Worm (Caenorhabditis elegans) whole organism, midembryonic: ENCODE results near the gene F26F2.4.

Experiments
- T22C8.4 ChIP-seq: fragments of 200-800 bp; sonication (Bioruptor generic); IDR thresholded peaks from 2 replicates; pipeline ENCODE4 v1.3.6; 2022; ENCODE audit warnings: missing genetic modification characterization, missing compliant biosample characterization
- cog-1 ChIP-seq: sonication (generic microtip); optimal IDR thresholded peaks from 2 replicates; lab custom pipeline; 2016; ENCODE audit warnings: missing genetic modification characterization, missing compliant biosample characterization
- flt-1 ChIP-seq: fragments of 200-800 bp; sonication (Bioruptor generic); IDR thresholded peaks from 2 replicates; pipeline ENCODE4 v1.3.6; 2022; ENCODE audit warnings: missing genetic modification characterization, missing compliant biosample characterization
- klf-2 ChIP-seq: fragments of 200-800 bp; sonication (Bioruptor generic); conservative IDR thresholded peaks from 2 replicates; pipeline ENCODE4 v1.3.6; 2022; ENCODE audit warnings: missing genetic modification reagents, missing genetic modification characterization, missing compliant biosample characterization
- ref-1 ChIP-seq: fragments of 200-800 bp; sonication (Bioruptor generic); conservative IDR thresholded peaks from 2 replicates; pipeline ENCODE4 v1.3.6; 2022; ENCODE audit warnings: missing genetic modification reagents, missing genetic modification characterization, missing compliant biosample characterization
- tab-1 ChIP-seq: fragments of 200-800 bp; sonication (Bioruptor generic); IDR thresholded peaks from 2 replicates; pipeline ENCODE4 v1.3.6; 2022; ENCODE audit warnings: missing genetic modification characterization, missing compliant biosample characterization
- ztf-23 ChIP-seq: fragments of 200-800 bp; sonication (Bioruptor generic); IDR thresholded peaks from 2 replicates; pipeline ENCODE4 v1.3.6; 2022; ENCODE audit warnings: missing genetic modification reagents, missing genetic modification characterization, missing compliant biosample characterization
- ztf-29 ChIP-seq: fragments of 200-800 bp; sonication (Bioruptor generic); IDR thresholded peaks from 2 replicates; pipeline ENCODE4 v1.3.6; 2022; ENCODE audit warnings: missing genetic modification reagents, missing genetic modification characterization, missing compliant biosample characterization

- TF ChIP-seq tab-1 (GFP tag; lab: Robert Waterston, UW) (no peak), ztf-29 (GFP tag; lab: Robert Waterston, UW) (no peak), flt-1 (no peak), cog-1 (no peak), ref-1 (GFP tag; lab: Robert Waterston, UW) (no peak), ztf-23 (GFP tag; lab: Robert Waterston, UW) (no peak), T22C8.4 (GFP tag; lab: Robert Waterston, UW) (no peak), klf-2 (GFP tag; lab: Robert Waterston, UW) (no peak)
Observed at ce11 chrV:20595653-20596052, 26.6 kb downstream of the F26F2.4 start, which contains the start of gene F26F2.11.
